Fruit fly (Drosophila melanogaster) whole organism, pupa: Measurements from ENCODE around the gene CG12679.

ENCODE experiments used
- CG12605 ChIP-seq: fragments of 200-800 bp; sonication (Bioruptor generic); IDR thresholded peaks from 2 replicates; pipeline ENCODE4 v1.3.6; 2022; ENCODE audit warnings: missing biosample characterization, missing genetic modification characterization
- D1 ChIP-seq: fragments of 200-800 bp; sonication (Bioruptor generic); optimal IDR thresholded peaks from 2 replicates; lab custom pipeline; 2018; ENCODE audit warnings: missing biosample characterization, mild to moderate bottlenecking, missing genetic modification characterization, moderate library complexity
- Pif1A ChIP-seq: fragments of 200-800 bp; sonication (Bioruptor generic); optimal IDR thresholded peaks from 3 replicates; lab custom pipeline; 2016; ENCODE audit warnings: missing biosample characterization, missing genetic modification characterization
- gl ChIP-seq: fragments of 200-800 bp; sonication (Bioruptor generic); optimal IDR thresholded peaks from 2 replicates; lab custom pipeline; 2018; ENCODE audit warnings: missing biosample characterization, mild to moderate bottlenecking, missing genetic modification characterization

DNA sequence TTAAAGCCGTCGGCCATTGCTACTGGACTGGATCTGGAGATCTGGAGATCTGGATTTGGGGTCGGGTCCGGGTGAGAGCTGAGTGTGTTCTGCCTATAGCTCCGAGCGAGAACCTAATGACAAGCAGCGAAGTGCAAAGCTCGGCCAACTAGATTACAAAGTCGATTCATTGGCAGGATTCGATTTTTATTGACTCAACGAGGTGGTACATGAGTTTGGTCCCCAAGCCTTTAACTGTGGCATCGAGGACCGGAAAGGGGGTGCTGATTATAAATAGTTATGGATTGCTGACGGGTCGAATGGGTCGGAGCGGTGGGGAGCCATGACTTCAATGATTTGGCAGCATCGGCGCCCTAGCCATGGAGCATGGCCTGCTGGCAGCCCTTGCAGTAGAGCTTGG is 37.2 kb upstream of the CG12679 start, which contains the start of gene CG15459:
- TF ChIP-seq D1 (tag; lab: Kevin White, UChicago) (no peak), CG12605 (GFP tag; lab: Robert Waterston, UW) (no peak), Pif1A (GFP tag; lab: Kevin White, UChicago) (no peak), gl (tag; lab: Kevin White, UChicago) (no peak)
